Worm (Caenorhabditis elegans) whole organism, L4/young adult: Measurements from ENCODE around the gene fbxl-4.

ENCODE experiments used
- W03F9.2 ChIP-seq: fragments of 150-350 bp; optimal IDR thresholded peaks from 2 replicates; lab custom pipeline; 2014; ENCODE audit warnings: missing biosample characterization, missing genetic modification characterization
- dao-5 ChIP-seq: sonication (generic microtip); optimal IDR thresholded peaks from 2 replicates; lab custom pipeline; 2016; ENCODE audit warnings: missing genotype, missing genetic modification characterization, moderate library complexity, missing compliant biosample characterization

DNA sequence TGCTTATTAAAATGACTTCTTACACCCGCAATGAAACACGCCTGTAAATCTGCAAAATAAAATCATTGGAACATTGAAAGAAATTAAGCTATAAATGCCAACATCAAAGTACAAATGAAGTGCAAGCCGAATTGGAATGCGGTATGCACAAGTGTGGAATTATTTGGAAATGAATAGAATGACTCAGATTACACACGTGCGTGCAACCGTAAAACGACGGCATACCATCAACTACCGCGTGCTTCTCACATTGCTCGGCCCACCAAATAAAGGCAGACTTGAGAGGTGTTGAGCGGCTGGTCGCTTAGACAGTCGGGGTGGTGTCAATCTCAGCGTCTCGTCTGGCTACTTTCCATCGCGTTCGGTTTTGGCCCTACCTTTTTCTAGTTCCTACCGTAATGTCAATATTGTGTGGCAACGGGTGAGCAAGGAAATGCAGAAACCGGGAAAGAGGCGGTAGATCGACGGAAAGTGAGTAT is 26.2 kb upstream of the fbxl-4 start, which contains the start of gene aaim-1:
- no peak for TF ChIP-seq W03F9.2 (tag; lab: Kevin White, UChicago)
- TF ChIP-seq dao-5: no peak
